Worm (Caenorhabditis elegans) whole organism, L2 larva: Measurements from ENCODE around the gene C06H2.2.

Source experiments
- C34F6.9 ChIP-seq: fragments of 150-350 bp; optimal IDR thresholded peaks from 2 replicates; lab custom pipeline; 2014; ENCODE audit warnings: missing biosample characterization, missing genetic modification characterization
- F13H6.1 ChIP-seq: sonication (generic microtip); optimal IDR thresholded peaks from 2 replicates; lab custom pipeline; 2016; ENCODE audit warnings: missing genetic modification characterization, missing compliant biosample characterization
- R02D3.7 ChIP-seq: fragments of 150-350 bp; optimal IDR thresholded peaks from 2 replicates; lab custom pipeline; 2014; ENCODE audit warnings: missing biosample characterization, missing genetic modification characterization
- Y55F3AM.14 ChIP-seq: fragments of 200-800 bp; sonication (Bioruptor generic); optimal IDR thresholded peaks from 2 replicates; lab custom pipeline; 2018; ENCODE audit warnings: mild to moderate bottlenecking, missing genetic modification characterization, missing compliant biosample characterization
- ZK546.5 ChIP-seq: sonication (generic microtip); optimal IDR thresholded peaks from 2 replicates; lab custom pipeline; 2017; ENCODE audit warnings: missing biosample characterization, missing genetic modification characterization
- alr-1 ChIP-seq: fragments of 150-350 bp; optimal IDR thresholded peaks from 2 replicates; lab custom pipeline; 2014; ENCODE audit warnings: missing biosample characterization, missing genetic modification characterization
- aly-2 ChIP-seq: fragments of 150-350 bp; optimal IDR thresholded peaks from 2 replicates; lab custom pipeline; 2014; ENCODE audit warnings: missing biosample characterization, missing genetic modification characterization
- ama-1 ChIP-seq: fragments of 150-350 bp; optimal IDR thresholded peaks from 2 replicates; lab custom pipeline; 2018; ENCODE audit warnings: inconsistent platforms
- blmp-1 ChIP-seq: sonication (generic microtip); optimal IDR thresholded peaks from 2 replicates; lab custom pipeline; 2017; ENCODE audit warnings: missing genetic modification characterization, mild to moderate bottlenecking, missing compliant biosample characterization, antibody characterized with exemption, moderate library complexity; ENCODE audit not compliant: insufficient read depth
- ceh-16 ChIP-seq: fragments of 150-350 bp; optimal IDR thresholded peaks from 2 replicates; lab custom pipeline; 2014; ENCODE audit warnings: missing biosample characterization, missing genetic modification characterization
- crh-2 ChIP-seq: sonication (generic microtip); optimal IDR thresholded peaks from 2 replicates; lab custom pipeline; 2017; ENCODE audit warnings: missing biosample characterization, missing genetic modification characterization
- egl-27 ChIP-seq: sonication (generic microtip); optimal IDR thresholded peaks from 3 replicates; lab custom pipeline; 2017; ENCODE audit warnings: missing biosample characterization, missing genetic modification reagents, missing genetic modification characterization
- elt-1 ChIP-seq: fragments of 150-350 bp; optimal IDR thresholded peaks from 2 replicates; lab custom pipeline; 2014; ENCODE audit warnings: missing biosample characterization, missing genetic modification characterization
- elt-3 ChIP-seq: sonication (generic microtip); optimal IDR thresholded peaks from 2 replicates; lab custom pipeline; 2017; ENCODE audit warnings: missing biosample characterization, missing genetic modification characterization
- fos-1 ChIP-seq: fragments of 150-350 bp; optimal IDR thresholded peaks from 2 replicates; lab custom pipeline; 2014; ENCODE audit warnings: missing biosample characterization, missing genetic modification characterization
- gmeb-1 ChIP-seq: fragments of 150-350 bp; optimal IDR thresholded peaks from 2 replicates; lab custom pipeline; 2014; ENCODE audit warnings: missing biosample characterization, missing genetic modification characterization
- lin-11 ChIP-seq: fragments of 150-350 bp; sonication (generic microtip); optimal IDR thresholded peaks from 2 replicates; lab custom pipeline; 2014; ENCODE audit warnings: missing biosample characterization, missing genetic modification characterization, inconsistent platforms, mixed read lengths
- lin-13 ChIP-seq: fragments of 150-350 bp; optimal IDR thresholded peaks from 2 replicates; lab custom pipeline; 2014; ENCODE audit warnings: missing biosample characterization, missing genetic modification reagents, missing genetic modification characterization
- lsy-2 ChIP-seq, 2 experiments: fragments of 150-350 bp in 1 of 2; sonication (generic microtip) in 1 of 2; optimal IDR thresholded peaks; 2 replicates each; lab custom pipeline; 2014 to 2017; ENCODE audit warnings: missing biosample characterization in 2 of 2, missing genetic modification characterization in 2 of 2
- mab-5 ChIP-seq: fragments of 150-350 bp; optimal IDR thresholded peaks from 2 replicates; lab custom pipeline; 2014; ENCODE audit warnings: missing biosample characterization, missing genetic modification characterization
- mdl-1 ChIP-seq, 2 experiments: fragments of 150-350 bp in 1 of 2; sonication (generic microtip) in 1 of 2; optimal IDR thresholded peaks; 2 replicates each; lab custom pipeline; 2017; ENCODE audit warnings: missing biosample characterization in 2 of 2, missing genetic modification characterization in 2 of 2
- nhr-10 ChIP-seq: sonication (generic microtip); optimal IDR thresholded peaks from 2 replicates; lab custom pipeline; 2017; ENCODE audit warnings: missing biosample characterization, missing genetic modification characterization
- nhr-11 ChIP-seq: fragments of 150-350 bp; optimal IDR thresholded peaks from 2 replicates; lab custom pipeline; 2014; ENCODE audit warnings: missing biosample characterization, missing genetic modification characterization
- nhr-12 ChIP-seq: fragments of 150-350 bp; optimal IDR thresholded peaks from 2 replicates; lab custom pipeline; 2014; ENCODE audit warnings: missing biosample characterization, missing genetic modification characterization
- nhr-129 ChIP-seq: fragments of 150-350 bp; optimal IDR thresholded peaks from 2 replicates; lab custom pipeline; 2014; ENCODE audit warnings: missing biosample characterization, missing genetic modification characterization
- nhr-21 ChIP-seq: fragments of 150-350 bp; optimal IDR thresholded peaks from 2 replicates; lab custom pipeline; 2014; ENCODE audit warnings: missing biosample characterization, missing genetic modification characterization
- nhr-23 ChIP-seq: fragments of 150-350 bp; optimal IDR thresholded peaks from 2 replicates; lab custom pipeline; 2014; ENCODE audit warnings: missing biosample characterization, missing genetic modification reagents, missing genetic modification characterization
- nhr-237 ChIP-seq: fragments of 150-350 bp; optimal IDR thresholded peaks from 2 replicates; lab custom pipeline; 2014; ENCODE audit warnings: missing biosample characterization, missing genetic modification characterization
- nhr-25 ChIP-seq: fragments of 150-350 bp; sonication (generic microtip); optimal IDR thresholded peaks from 3 replicates; lab custom pipeline; 2014; ENCODE audit warnings: missing biosample characterization, missing genetic modification characterization
- nhr-6 ChIP-seq: fragments of 150-350 bp; optimal IDR thresholded peaks from 2 replicates; lab custom pipeline; 2014; ENCODE audit warnings: missing biosample characterization, missing genetic modification characterization
- nhr-77 ChIP-seq: fragments of 150-350 bp; optimal IDR thresholded peaks from 2 replicates; lab custom pipeline; 2014; ENCODE audit warnings: missing biosample characterization, missing genetic modification characterization
- sem-4 ChIP-seq: fragments of 150-350 bp; optimal IDR thresholded peaks from 2 replicates; lab custom pipeline; 2014; ENCODE audit warnings: missing biosample characterization, missing genetic modification reagents, missing genetic modification characterization
- sma-3 ChIP-seq: sonication (generic microtip); optimal IDR thresholded peaks from 2 replicates; lab custom pipeline; 2016; ENCODE audit warnings: missing genetic modification reagents, missing genetic modification characterization, missing compliant biosample characterization
- sma-9 ChIP-seq, 2 experiments: fragments of 150-350 bp in 1 of 2; sonication (generic microtip) in 1 of 2; optimal IDR thresholded peaks; 2 replicates each; lab custom pipeline; 2014 to 2016; ENCODE audit warnings: missing genetic modification characterization in 2 of 2, mild to moderate bottlenecking in 1 of 2, missing biosample characterization in 1 of 2, missing compliant biosample characterization in 1 of 2, missing genetic modification reagents in 1 of 2, moderate library complexity in 1 of 2
- snpc-4 ChIP-seq: fragments of 150-350 bp; optimal IDR thresholded peaks from 2 replicates; lab custom pipeline; 2014; ENCODE audit warnings: missing biosample characterization, missing genetic modification characterization
- unc-39 ChIP-seq: fragments of 150-350 bp; optimal IDR thresholded peaks from 2 replicates; lab custom pipeline; 2014; ENCODE audit warnings: missing biosample characterization, missing genetic modification characterization
- unc-55 ChIP-seq: fragments of 150-350 bp; sonication (generic microtip); optimal IDR thresholded peaks from 3 replicates; lab custom pipeline; 2014; ENCODE audit warnings: missing biosample characterization, missing genetic modification reagents, missing genetic modification characterization
- unc-62 ChIP-seq: fragments of 150-350 bp; optimal IDR thresholded peaks from 2 replicates; lab custom pipeline; 2014; ENCODE audit warnings: missing biosample characterization, missing genetic modification reagents, missing genetic modification characterization
- zag-1 ChIP-seq: fragments of 150-350 bp; optimal IDR thresholded peaks from 2 replicates; lab custom pipeline; 2014; ENCODE audit warnings: missing biosample characterization, missing genetic modification characterization
- ztf-4 ChIP-seq: fragments of 150-350 bp; optimal IDR thresholded peaks from 2 replicates; lab custom pipeline; 2014; ENCODE audit warnings: missing biosample characterization, missing genetic modification characterization

C06H2.2 gene

ce11 chrV:11121247-11121646, 3.8 kb upstream of the C06H2.2 start (continued):
- TF ChIP-seq aly-2 (tag; lab: Kevin White, UChicago): no peak
- TF ChIP-seq nhr-23: no peak
- no peak for TF ChIP-seq zag-1

DNA sequence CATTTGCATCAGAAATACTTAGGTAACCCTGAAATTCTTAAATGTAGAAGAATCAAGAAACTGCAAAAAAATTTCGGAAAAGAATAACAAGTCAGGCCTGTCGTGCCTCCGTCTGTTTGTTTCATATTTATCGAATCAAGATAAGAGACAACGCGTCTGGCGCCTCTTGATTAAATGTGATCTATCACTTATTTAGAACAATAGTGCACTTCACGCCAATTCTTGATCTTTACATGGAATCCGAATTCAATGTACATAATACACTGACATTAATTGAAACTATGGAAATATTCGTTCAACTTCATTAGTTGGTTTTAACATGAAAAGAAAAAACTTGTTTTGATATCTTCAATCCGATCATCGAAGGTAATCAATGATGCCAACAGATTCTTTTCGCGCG, 2.6 kb upstream of the C06H2.2 start, which contains the start of gene mboa-2:
TSS of gene mboa-2 (minus strand) at position 28 of the 400 bp plus-strand sequence.
- no peak for TF ChIP-seq ama-1
- TF ChIP-seq C34F6.9 (tag; lab: Kevin White, UChicago): no peak
- no peak for TF ChIP-seq ceh-16 (tag; lab: Kevin White, UChicago)
- TF ChIP-seq ZK546.5 (tag; lab: Kevin White, UChicago): no peak
- no peak for TF ChIP-seq R02D3.7
- no peak for TF ChIP-seq nhr-21 (tag; lab: Kevin White, UChicago)
- TF ChIP-seq nhr-129 (tag; lab: Kevin White, UChicago): peak; percentile 43
- TF ChIP-seq sma-9 (GFP tag; optimal IDR thresholded peaks at IDR 0.05; lab: Kevin White, UChicago): peak; percentile 51
- no peak for TF ChIP-seq sma-9 (tag; optimal IDR thresholded peaks at IDR 0.05; lab: Kevin White, UChicago)
- TF ChIP-seq mdl-1 (tag; optimal IDR thresholded peaks at IDR 0.05; lab: Kevin White, UChicago): no peak
- peak; percentile 58 for TF ChIP-seq sma-3 (GFP tag; lab: Kevin White, UChicago)
- no peak for TF ChIP-seq nhr-23
- no peak for TF ChIP-seq blmp-1 (tag; lab: Kevin White, UChicago)
- TF ChIP-seq lsy-2 (tag; optimal IDR thresholded peaks at IDR 0.05; lab: Kevin White, UChicago): peak; percentile 23 to 41
- peak; percentile 56 for TF ChIP-seq ztf-4 (tag; lab: Kevin White, UChicago)
- TF ChIP-seq unc-62 (GFP tag; lab: Kevin White, UChicago): no peak
- TF ChIP-seq zag-1: no peak
- peak; percentile 28 for TF ChIP-seq F13H6.1
- TF ChIP-seq sem-4 (tag; lab: Kevin White, UChicago): peak; percentile 25
- peak; percentile 50 for TF ChIP-seq crh-2 (tag; lab: Kevin White, UChicago)
- TF ChIP-seq Y55F3AM.14 (GFP tag; lab: Kevin White, UChicago): no peak
- peak; percentile 22 for TF ChIP-seq nhr-77 (tag; lab: Kevin White, UChicago)
- peak; percentile 37 for TF ChIP-seq gmeb-1 (tag; lab: Kevin White, UChicago)
- peak; percentile 72 for TF ChIP-seq lin-13
- TF ChIP-seq nhr-25 (tag; lab: Kevin White, UChicago): peak; percentile 30
- peak; percentile 59 for TF ChIP-seq nhr-6 (tag; lab: Kevin White, UChicago)
- TF ChIP-seq unc-39 (tag; lab: Kevin White, UChicago): no peak
- no peak for TF ChIP-seq alr-1 (tag; lab: Kevin White, UChicago)

DNA sequence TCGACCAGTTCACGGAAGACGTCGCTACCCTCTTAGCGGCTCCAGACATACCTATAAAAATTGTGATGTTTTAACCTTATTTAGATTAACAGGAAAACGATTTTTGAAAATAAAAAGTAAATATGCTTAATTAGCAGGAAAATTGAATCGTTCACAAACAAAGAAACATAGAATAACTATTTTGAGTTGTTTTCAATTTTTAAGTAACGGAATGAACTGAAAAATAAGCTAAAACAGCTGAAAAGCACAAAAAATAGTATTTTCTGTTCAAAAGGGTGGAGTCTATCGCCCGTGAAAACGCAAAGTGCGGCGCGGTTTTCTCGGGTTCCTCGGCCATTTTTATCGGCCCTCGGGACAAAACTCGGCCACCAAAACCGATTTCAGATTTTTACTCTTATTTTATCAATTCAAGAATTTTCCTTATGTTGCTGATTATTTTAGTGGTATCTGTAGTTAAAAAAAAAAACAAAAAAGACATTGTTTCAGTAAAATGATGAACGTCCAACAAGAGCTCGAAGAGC, 1.1 kb upstream of the C06H2.2 start, which contains the start of the genes atp-5 and lmtr-3:
TSS of gene atp-5 (minus strand) at position 51 of the 521 bp plus-strand sequence.
TSS of gene lmtr-3 (plus strand) at position 370 of the 521 bp plus-strand sequence.
- TF ChIP-seq lin-11 (tag; lab: Kevin White, UChicago) (peak; percentile 72), nhr-11 (no peak), lsy-2 (tag; optimal IDR thresholded peaks at IDR 0.05; lab: Kevin White, UChicago) (peak; percentile 30 to 79), zag-1 (no peak), snpc-4 (no peak), elt-3 (no peak), sma-3 (GFP tag; lab: Kevin White, UChicago) (peak; percentile 65), unc-62 (GFP tag; lab: Kevin White, UChicago) (no peak), gmeb-1 (tag; lab: Kevin White, UChicago) (peak; percentile 68), nhr-237 (no peak), Y55F3AM.14 (GFP tag; lab: Kevin White, UChicago) (no peak), nhr-12 (tag; lab: Kevin White, UChicago) (no peak), C34F6.9 (tag; lab: Kevin White, UChicago) (peak; percentile 89), sem-4 (tag; lab: Kevin White, UChicago) (peak; percentile 2), elt-1 (tag; lab: Kevin White, UChicago) (no peak), nhr-25 (tag; lab: Kevin White, UChicago) (peak; percentile 65), F13H6.1 (peak; percentile 75), aly-2 (tag; lab: Kevin White, UChicago) (no peak), lin-13 (peak; percentile 68), blmp-1 (tag; lab: Kevin White, UChicago) (no peak), ztf-4 (tag; lab: Kevin White, UChicago) (no peak), sma-9 (GFP tag; optimal IDR thresholded peaks at IDR 0.05; lab: Kevin White, UChicago) (peak; percentile 72), sma-9 (tag; optimal IDR thresholded peaks at IDR 0.05; lab: Kevin White, UChicago) (no peak), nhr-21 (tag; lab: Kevin White, UChicago) (no peak), fos-1 (peak; percentile 62), ZK546.5 (tag; lab: Kevin White, UChicago) (no peak), crh-2 (tag; lab: Kevin White, UChicago) (peak; percentile 67), mab-5 (tag; lab: Kevin White, UChicago) (no peak), unc-55 (GFP tag; lab: Kevin White, UChicago) (peak; percentile 89), nhr-129 (tag; lab: Kevin White, UChicago) (peak; percentile 67), egl-27 (tag; lab: Kevin White, UChicago) (no peak), nhr-10 (no peak)
